Worm (Caenorhabditis elegans): Measurements from ENCODE around the gene daf-2.

ce11 chrIII:3047040-3047439, 6.4 kb upstream of the daf-2 start, which contains the start of gene cutl-25:
- no peak for TF ChIP-seq F16B12.6 (tag; optimal IDR thresholded peaks at IDR 0.05)
- TF ChIP-seq unc-30 (tag; optimal IDR thresholded peaks at IDR 0.05) = no peak
- no peak for TF ChIP-seq ztf-11 (tag; optimal IDR thresholded peaks at IDR 0.05)
- no peak for TF ChIP-seq pax-3 (tag; optimal IDR thresholded peaks at IDR 0.05)
- no peak for TF ChIP-seq nhr-11 (tag; optimal IDR thresholded peaks at IDR 0.05)
- no peak for TF ChIP-seq ceh-82 (tag; optimal IDR thresholded peaks at IDR 0.05)
- no peak for TF ChIP-seq ets-5 (GFP tag; IDR thresholded peaks at IDR 0.05)
- TF ChIP-seq blmp-1 (tag; optimal IDR thresholded peaks at IDR 0.05) = no peak
- TF ChIP-seq fkh-10 (GFP tag; optimal IDR thresholded peaks at IDR 0.05) = no peak
- no peak for TF ChIP-seq nhr-71 (tag; optimal IDR thresholded peaks at IDR 0.05)
- no peak for TF ChIP-seq unc-62 (GFP tag; optimal IDR thresholded peaks at IDR 0.05)
- no peak for TF ChIP-seq jun-1 (tag; optimal IDR thresholded peaks at IDR 0.05)
- no peak for TF ChIP-seq skn-1 (tag; optimal IDR thresholded peaks at IDR 0.05)
- no peak for TF ChIP-seq lin-15B (tag; optimal IDR thresholded peaks at IDR 0.05)

Measured in whole organism, L1 larva.